Fruit fly (Drosophila melanogaster) whole organism, embryonic: Measurements from ENCODE around the gene eys.

Experiments
- Blimp-1 ChIP-seq: fragments of 200-800 bp; sonication (Bioruptor generic); optimal IDR thresholded peaks from 3 replicates; lab custom pipeline; 2018; ENCODE audit warnings: missing biosample characterization, missing genetic modification characterization, mild to moderate bottlenecking, moderate library complexity, missing genetic modification reagents
- CG6813 ChIP-seq: fragments of 200-800 bp; sonication (Bioruptor generic); optimal IDR thresholded peaks from 2 replicates; lab custom pipeline; 2017; ENCODE audit warnings: missing biosample characterization, missing genetic modification characterization, mild to moderate bottlenecking, moderate library complexity, missing genetic modification reagents
- h ChIP-seq: fragments of >200 bp; optimal IDR thresholded peaks from 2 replicates; lab custom pipeline; 2017

dm6 chr2L:2290638-2291037 lies 20.8 kb upstream of the eys start, which contains the start of gene robl22E:
- TF ChIP-seq CG6813 (no peak), Blimp-1 (GFP tag; lab: Kevin White, UChicago) (no peak), h (no peak)
